Worm (Caenorhabditis elegans): ENCODE data around the gene F20D6.5.

ce11 chrV:8171688-8172087 lies 9.9 kb downstream of the F20D6.5 start:
- no peak for TF ChIP-seq ref-2 (tag; optimal IDR thresholded peaks at IDR 0.05)
- TF ChIP-seq pha-4 (tag; optimal IDR thresholded peaks at IDR 0.05) = no peak
